Worm (Caenorhabditis elegans): ENCODE data around the gene ufbp-1.

- peak; percentile 93 for TF ChIP-seq attf-3 (GFP tag; conservative IDR thresholded peaks at IDR 0.05)
- no peak for TF ChIP-seq B0336.3 (GFP tag; IDR thresholded peaks at IDR 0.05)
- TF ChIP-seq unc-130 (GFP tag; optimal IDR thresholded peaks at IDR 0.05), result no peak
Measured at ce11 chrIII:8432143-8432542, 11.3 kb downstream of the ufbp-1 start, which contains the start of gene ZK1236.5.
